Worm (Caenorhabditis elegans) whole organism, late embryonic: Measurements from ENCODE around the gene rla-2.

Source experiments
- C08G9.2 ChIP-seq: sonication (generic microtip); optimal IDR thresholded peaks from 2 replicates; lab custom pipeline; 2016; ENCODE audit warnings: mild to moderate bottlenecking, missing genetic modification characterization, moderate library complexity, missing compliant biosample characterization
- T23F11.4 ChIP-seq: fragments of 200-800 bp; sonication (Bioruptor generic); optimal IDR thresholded peaks from 2 replicates; lab custom pipeline; 2018; ENCODE audit warnings: mild to moderate bottlenecking, missing genetic modification characterization, missing compliant biosample characterization
- ceh-18 ChIP-seq: sonication (generic microtip); optimal IDR thresholded peaks from 2 replicates; lab custom pipeline; 2016; ENCODE audit warnings: missing genetic modification characterization, missing compliant biosample characterization
- ceh-9 ChIP-seq: sonication (generic microtip); optimal IDR thresholded peaks from 2 replicates; lab custom pipeline; 2016; ENCODE audit warnings: mild to moderate bottlenecking, missing genetic modification characterization, inconsistent platforms, missing compliant biosample characterization
- ets-4 ChIP-seq: sonication (generic microtip); optimal IDR thresholded peaks from 2 replicates; lab custom pipeline; 2016; ENCODE audit warnings: missing genetic modification characterization, missing compliant biosample characterization
- fax-1 ChIP-seq: sonication (generic microtip); optimal IDR thresholded peaks from 2 replicates; lab custom pipeline; 2016; ENCODE audit warnings: missing genotype, missing genetic modification characterization, missing compliant biosample characterization
- gmeb-2 ChIP-seq: sonication (generic microtip); optimal IDR thresholded peaks from 2 replicates; lab custom pipeline; 2016; ENCODE audit warnings: missing genetic modification characterization, inconsistent platforms, missing compliant biosample characterization
- odd-2 ChIP-seq: sonication (generic microtip); optimal IDR thresholded peaks from 2 replicates; lab custom pipeline; 2017; ENCODE audit warnings: antibody characterized with exemption, mild to moderate bottlenecking, missing genetic modification characterization, missing compliant biosample characterization
- pax-1 ChIP-seq: fragments of 150-350 bp; optimal IDR thresholded peaks from 2 replicates; lab custom pipeline; 2014; ENCODE audit warnings: missing biosample characterization, missing genetic modification characterization
- pqm-1 ChIP-seq: sonication (generic microtip); optimal IDR thresholded peaks from 2 replicates; lab custom pipeline; 2016; ENCODE audit warnings: missing genetic modification characterization, missing compliant biosample characterization
- rnt-1 ChIP-seq: sonication (generic microtip); optimal IDR thresholded peaks from 2 replicates; lab custom pipeline; 2016; ENCODE audit warnings: missing genetic modification characterization, missing compliant biosample characterization

DNA sequence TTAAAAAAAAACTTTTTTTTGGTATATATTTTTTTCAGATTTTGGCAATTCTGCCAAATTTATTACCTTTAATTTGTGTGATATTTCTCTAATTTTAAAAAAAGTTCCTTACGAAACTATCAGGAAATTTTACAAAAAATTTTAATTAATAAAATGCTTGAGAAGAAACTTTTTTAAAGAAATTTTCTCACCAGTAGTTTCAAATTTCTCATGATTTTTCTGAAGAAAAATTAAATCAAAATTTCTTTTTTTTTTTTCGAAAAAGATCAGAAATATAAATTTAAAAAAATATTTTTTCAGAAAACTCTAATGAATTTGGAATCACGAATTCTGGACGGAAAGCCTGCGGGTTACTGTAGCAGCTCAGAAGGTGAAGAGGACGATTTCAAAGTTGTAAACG is 7.6 kb upstream of the rla-2 start, which contains the start of gene mau-8:
- TF ChIP-seq fax-1 (tag; lab: Kevin White, UChicago) (no peak), C08G9.2 (no peak), ets-4 (tag; lab: Kevin White, UChicago) (no peak), pqm-1 (tag; lab: Kevin White, UChicago) (no peak), gmeb-2 (no peak), ceh-9 (no peak), rnt-1 (tag; lab: Kevin White, UChicago) (no peak), ceh-18 (no peak), odd-2 (tag; lab: Kevin White, UChicago) (no peak), T23F11.4 (GFP tag; lab: Kevin White, UChicago) (no peak), pax-1 (no peak)
